Worm (Caenorhabditis elegans) whole organism, L1 larva: ENCODE measurements around the gene txt-12.

Source experiments
- C16A3.4 ChIP-seq: fragments of 150-350 bp; optimal IDR thresholded peaks from 2 replicates; lab custom pipeline; 2014; ENCODE audit warnings: missing biosample characterization, missing genetic modification characterization
- C34B4.2 ChIP-seq: sonication (generic microtip); optimal IDR thresholded peaks from 2 replicates; lab custom pipeline; 2017; ENCODE audit warnings: mild to moderate bottlenecking, missing genetic modification characterization, missing compliant biosample characterization
- aly-2 ChIP-seq: fragments of 150-350 bp; optimal IDR thresholded peaks from 2 replicates; lab custom pipeline; 2014; ENCODE audit warnings: missing biosample characterization, missing genetic modification characterization
- ama-1 ChIP-seq: fragments of 150-350 bp; optimal IDR thresholded peaks from 2 replicates; lab custom pipeline; 2014
- ceh-82 ChIP-seq, 3 experiments: fragments of 150-350 bp in 1 of 3; sonication (generic microtip) in 2 of 3; optimal IDR thresholded peaks; 2 replicates each; lab custom pipeline; 2014 to 2017; ENCODE audit warnings: missing biosample characterization in 3 of 3, missing genetic modification characterization in 3 of 3
- ceh-88 ChIP-seq: fragments of 200-800 bp; sonication (Bioruptor generic); IDR thresholded peaks from 2 replicates; pipeline ENCODE4 v1.3.6; 2022; ENCODE audit warnings: missing genetic modification characterization, missing compliant biosample characterization
- ceh-90 ChIP-seq: sonication (generic microtip); optimal IDR thresholded peaks from 2 replicates; lab custom pipeline; 2016; ENCODE audit warnings: missing genetic modification characterization, missing compliant biosample characterization
- dsc-1 ChIP-seq: sonication (generic microtip); optimal IDR thresholded peaks from 2 replicates; lab custom pipeline; 2016; ENCODE audit warnings: mild to moderate bottlenecking, missing genetic modification characterization, missing compliant biosample characterization
- efl-1 ChIP-seq, 4 experiments: fragments of 150-350 bp; optimal IDR thresholded peaks in 3 of 4; peaks in 1 of 4; 1 replicate in 1 of 4; 2 replicates in 3 of 4; lab custom pipeline; 2014; ENCODE audit warnings: missing biosample characterization in 2 of 4, missing genetic modification characterization in 2 of 4, missing genetic modification reagents in 2 of 4
- fkh-10 ChIP-seq: sonication (generic microtip); optimal IDR thresholded peaks from 2 replicates; lab custom pipeline; 2017; ENCODE audit warnings: missing biosample characterization, missing genetic modification reagents, missing genetic modification characterization
- fkh-4 ChIP-seq: sonication (generic microtip); optimal IDR thresholded peaks from 2 replicates; lab custom pipeline; 2016; ENCODE audit warnings: missing compliant biosample characterization, missing genetic modification characterization, borderline replicate concordance
- fkh-8 ChIP-seq: sonication (generic microtip); optimal IDR thresholded peaks from 2 replicates; lab custom pipeline; 2016; ENCODE audit warnings: mild to moderate bottlenecking, missing genetic modification characterization, missing compliant biosample characterization
- hlh-4 ChIP-seq: sonication (generic microtip); optimal IDR thresholded peaks from 2 replicates; lab custom pipeline; 2016; ENCODE audit warnings: mild to moderate bottlenecking, missing genetic modification characterization, missing compliant biosample characterization
- hpl-2 ChIP-seq: fragments of 150-350 bp; optimal IDR thresholded peaks from 2 replicates; lab custom pipeline; 2014; ENCODE audit warnings: missing biosample characterization, missing genetic modification reagents, missing genetic modification characterization
- irx-1 ChIP-seq: sonication (generic microtip); optimal IDR thresholded peaks from 2 replicates; lab custom pipeline; 2016; ENCODE audit warnings: missing genetic modification characterization, missing compliant biosample characterization
- lin-13 ChIP-seq: fragments of 150-350 bp; optimal IDR thresholded peaks from 2 replicates; lab custom pipeline; 2014; ENCODE audit warnings: missing biosample characterization, missing genetic modification reagents, missing genetic modification characterization
- lin-15B ChIP-seq: fragments of 150-350 bp; sonication (generic microtip); optimal IDR thresholded peaks from 3 replicates; lab custom pipeline; 2014; ENCODE audit warnings: missing biosample characterization, missing genetic modification characterization
- lin-35 ChIP-seq, 2 experiments: fragments of 150-350 bp; optimal IDR thresholded peaks; 2 replicates each; lab custom pipeline; 2014; ENCODE audit warnings: missing biosample characterization in 2 of 2, missing genetic modification characterization in 2 of 2, missing genetic modification reagents in 2 of 2
- lsy-2 ChIP-seq, 2 experiments: fragments of 150-350 bp; optimal IDR thresholded peaks; 2 replicates each; lab custom pipeline; 2014; ENCODE audit warnings: missing biosample characterization in 2 of 2, missing genetic modification characterization in 2 of 2
- mef-2 ChIP-seq: fragments of 150-350 bp; optimal IDR thresholded peaks from 2 replicates; lab custom pipeline; 2014; ENCODE audit warnings: missing biosample characterization, missing genetic modification characterization
- mep-1 ChIP-seq: fragments of 150-350 bp; optimal IDR thresholded peaks from 2 replicates; lab custom pipeline; 2014; ENCODE audit warnings: missing biosample characterization, missing genetic modification characterization
- nhr-20 ChIP-seq: sonication (generic microtip); optimal IDR thresholded peaks from 2 replicates; lab custom pipeline; 2016; ENCODE audit warnings: mild to moderate bottlenecking, missing genetic modification characterization, missing compliant biosample characterization
- nhr-76 ChIP-seq: sonication (generic microtip); optimal IDR thresholded peaks from 2 replicates; lab custom pipeline; 2017; ENCODE audit warnings: missing biosample characterization, missing genetic modification characterization
- nhr-90 ChIP-seq: sonication (generic microtip); optimal IDR thresholded peaks from 2 replicates; lab custom pipeline; 2016; ENCODE audit warnings: mild to moderate bottlenecking, missing genetic modification characterization, missing compliant biosample characterization; ENCODE audit not compliant: poor library complexity
- rnt-1 ChIP-seq: sonication (generic microtip); optimal IDR thresholded peaks from 2 replicates; lab custom pipeline; 2016; ENCODE audit warnings: mild to moderate bottlenecking, missing genetic modification characterization, moderate library complexity, missing compliant biosample characterization
- skn-1 ChIP-seq: fragments of 150-350 bp; optimal IDR thresholded peaks from 2 replicates; lab custom pipeline; 2014; ENCODE audit warnings: missing biosample characterization, missing genetic modification characterization
- snu-23 ChIP-seq: sonication (generic microtip); optimal IDR thresholded peaks from 2 replicates; lab custom pipeline; 2016; ENCODE audit warnings: missing genetic modification characterization, missing compliant biosample characterization
- sox-4 ChIP-seq: sonication (generic microtip); optimal IDR thresholded peaks from 2 replicates; lab custom pipeline; 2016; ENCODE audit warnings: missing genetic modification characterization, missing compliant biosample characterization
- sptf-1 ChIP-seq: fragments of 150-350 bp; optimal IDR thresholded peaks from 2 replicates; lab custom pipeline; 2014; ENCODE audit warnings: missing biosample characterization, missing genetic modification characterization
- sup-37 ChIP-seq: fragments of 200-800 bp; sonication (Bioruptor generic); optimal IDR thresholded peaks from 2 replicates; lab custom pipeline; 2018; ENCODE audit warnings: mild to moderate bottlenecking, missing genetic modification characterization, missing compliant biosample characterization
- swsn-7 ChIP-seq: sonication (generic microtip); optimal IDR thresholded peaks from 2 replicates; lab custom pipeline; 2016; ENCODE audit warnings: missing genetic modification characterization, missing compliant biosample characterization
- tbx-2 ChIP-seq: sonication (generic microtip); optimal IDR thresholded peaks from 2 replicates; lab custom pipeline; 2016; ENCODE audit warnings: missing genetic modification characterization, missing compliant biosample characterization
- tlp-1 ChIP-seq: fragments of 150-350 bp; optimal IDR thresholded peaks from 2 replicates; lab custom pipeline; 2014; ENCODE audit warnings: missing biosample characterization, missing genetic modification characterization
- unc-30 ChIP-seq: sonication (generic microtip); optimal IDR thresholded peaks from 2 replicates; lab custom pipeline; 2017; ENCODE audit warnings: missing biosample characterization, missing genetic modification characterization
- unc-86 ChIP-seq: sonication (generic microtip); optimal IDR thresholded peaks from 2 replicates; lab custom pipeline; 2016; ENCODE audit warnings: missing genetic modification characterization, missing compliant biosample characterization
- unc-98 ChIP-seq: fragments of 200-800 bp; sonication (Bioruptor generic); IDR thresholded peaks from 2 replicates; pipeline ENCODE4 v1.3.6; 2022; ENCODE audit warnings: missing genetic modification characterization, missing compliant biosample characterization
- vab-15 ChIP-seq: sonication (generic microtip); optimal IDR thresholded peaks from 2 replicates; lab custom pipeline; 2017; ENCODE audit warnings: missing genotype, mild to moderate bottlenecking, missing genetic modification characterization, missing compliant biosample characterization
- zag-1 ChIP-seq: fragments of 150-350 bp; optimal IDR thresholded peaks from 2 replicates; lab custom pipeline; 2014; ENCODE audit warnings: missing biosample characterization, missing genetic modification characterization

Gene txt-12

ce11 chrV:15065068-15065744 is 27.6 kb upstream of the txt-12 start, which contains the start of gene C25D7.9 (continued):
- TF ChIP-seq irx-1, result no peak
- no peak for TF ChIP-seq tlp-1 (tag; lab: Kevin White, UChicago)
- peak; percentile 19 for TF ChIP-seq swsn-7 (tag; lab: Kevin White, UChicago)
- peak; percentile 15 for TF ChIP-seq tbx-2 (tag; lab: Kevin White, UChicago)
- TF ChIP-seq unc-98 (GFP tag; lab: Robert Waterston, UW), result no peak
- TF ChIP-seq nhr-76, result no peak
- TF ChIP-seq nhr-90 (tag; lab: Kevin White, UChicago), result no peak
- no peak for TF ChIP-seq vab-15
- TF ChIP-seq fkh-8, result peak; percentile 35
- TF ChIP-seq sup-37, result no peak
- peak; percentile 18 for TF ChIP-seq mep-1 (tag; lab: Kevin White, UChicago)
- no peak for TF ChIP-seq C34B4.2 (tag; lab: Kevin White, UChicago)
- peak; percentile 31 for TF ChIP-seq nhr-20 (tag; lab: Kevin White, UChicago)
- no peak for TF ChIP-seq sox-4
- TF ChIP-seq sptf-1, result no peak
- peak; percentile 17 for TF ChIP-seq skn-1 (tag; lab: Kevin White, UChicago)
- peak in 1 of 3 experiments; percentile 32 for TF ChIP-seq ceh-82 (tag; optimal IDR thresholded peaks at IDR 0.05; lab: Kevin White, UChicago)
- TF ChIP-seq mef-2 (tag; lab: Kevin White, UChicago), result no peak
- TF ChIP-seq dsc-1 (tag; lab: Kevin White, UChicago), result peak; percentile 2
- TF ChIP-seq unc-30 (tag; lab: Kevin White, UChicago), result no peak
- TF ChIP-seq ama-1 (lab: Kevin White, UChicago), result no peak
- peak; percentile 47 to 53 for TF ChIP-seq lin-35 (GFP tag; optimal IDR thresholded peaks at IDR 0.05; lab: Kevin White, UChicago)
- TF ChIP-seq hpl-2 (GFP tag; lab: Kevin White, UChicago), result no peak
- TF ChIP-seq lin-15B (tag; lab: Kevin White, UChicago), result no peak
- TF ChIP-seq rnt-1, result peak; percentile 72
- TF ChIP-seq unc-86 (tag; lab: Kevin White, UChicago), result peak; percentile 4
- peak; percentile 25 for TF ChIP-seq C16A3.4 (tag; lab: Kevin White, UChicago)
- TF ChIP-seq aly-2, result no peak
- TF ChIP-seq ceh-88 (GFP tag; lab: Robert Waterston, UW), result no peak
- TF ChIP-seq lsy-2 (tag; optimal IDR thresholded peaks at IDR 0.05; lab: Kevin White, UChicago), result peak; percentile 31 to 62
- TF ChIP-seq fkh-4 (tag; lab: Kevin White, UChicago), result no peak
- TF ChIP-seq snu-23 (GFP tag; lab: Kevin White, UChicago), result peak; percentile 46
- TF ChIP-seq hlh-4 (tag; lab: Kevin White, UChicago), result no peak

- no peak for TF ChIP-seq ceh-90 (tag; lab: Kevin White, UChicago)
- TF ChIP-seq fkh-10 (GFP tag; lab: Kevin White, UChicago), result no peak
- TF ChIP-seq efl-1 (optimal IDR thresholded peaks at IDR 0.05; lab: Kevin White, UChicago), result no peak
- TF ChIP-seq efl-1 (GFP tag; optimal IDR thresholded peaks at IDR 0.05 in 1 of 2; lab: Kevin White, UChicago), result peak in 1 of 2 experiments; percentile 13
- TF ChIP-seq, all 84 proteins: peak for 1
These were observed 26.9 kb upstream of the txt-12 start, which contains the start of gene otub-1 for ce11 chrV:15065837-15066348. otub-1 (plus strand) TSS chrV:15066298.

ce11 chrV:15067165-15067564 is 25.6 kb upstream of the txt-12 start, which contains the start of gene C25D7.10:
C25D7.10 (plus strand) TSS chrV:15067465.
- TF ChIP-seq zag-1 (tag; lab: Kevin White, UChicago) (no peak), efl-1 (optimal IDR thresholded peaks at IDR 0.05; lab: Kevin White, UChicago) (no peak), efl-1 (GFP tag; optimal IDR thresholded peaks at IDR 0.05 in 1 of 2; lab: Kevin White, UChicago) (no peak), irx-1 (no peak), fkh-8 (no peak), nhr-76 (no peak), tlp-1 (tag; lab: Kevin White, UChicago) (no peak), hpl-2 (GFP tag; lab: Kevin White, UChicago) (no peak), lin-13 (GFP tag; lab: Kevin White, UChicago) (no peak), unc-30 (tag; lab: Kevin White, UChicago) (no peak), tbx-2 (tag; lab: Kevin White, UChicago) (no peak), ama-1 (lab: Kevin White, UChicago) (no peak), fkh-4 (tag; lab: Kevin White, UChicago) (no peak)
